Worm (Caenorhabditis elegans): ENCODE data around the gene F34D10.8.

F34D10.8 gene

ce11 chrIII:3773173-3773572 lies 42.6 kb downstream of the F34D10.8 start, which contains the start of gene lec-4 (continued):
- TF ChIP-seq efl-1 (optimal IDR thresholded peaks at IDR 0.05) (peak; percentile 27 to 48), efl-1 (GFP tag; optimal IDR thresholded peaks at IDR 0.05 in 1 of 2) (peak in 1 of 2 experiments; percentile 25), fkh-10 (GFP tag; optimal IDR thresholded peaks at IDR 0.05) (no peak), nhr-90 (tag; optimal IDR thresholded peaks at IDR 0.05; ENCODE audit: poor library complexity) (no peak), ama-1 (optimal IDR thresholded peaks at IDR 0.05) (no peak), hlh-4 (tag; optimal IDR thresholded peaks at IDR 0.05) (no peak), rnt-1 (tag; optimal IDR thresholded peaks at IDR 0.05) (peak; percentile 31), nhr-76 (tag; optimal IDR thresholded peaks at IDR 0.05) (no peak), ceh-88 (GFP tag; IDR thresholded peaks at IDR 0.05) (no peak), ceh-63 (GFP tag; optimal IDR thresholded peaks at IDR 0.05) (no peak), nhr-85 (tag) (peak; percentile 86), pqm-1 (tag; optimal IDR thresholded peaks at IDR 0.05) (no peak), ztf-11 (tag; optimal IDR thresholded peaks at IDR 0.05) (no peak), nhr-19 (GFP tag; conservative IDR thresholded peaks at IDR 0.05) (0 out of 2 replicates have a peak, but pooled peaks have one; percentile 6), fkh-8 (tag; optimal IDR thresholded peaks at IDR 0.05) (peak; percentile 12), nhr-28 (tag; optimal IDR thresholded peaks at IDR 0.05) (no peak), C16A3.4 (tag; optimal IDR thresholded peaks at IDR 0.05) (peak; percentile 47), ztf-4 (tag; optimal IDR thresholded peaks at IDR 0.05) (no peak), elt-3 (tag; optimal IDR thresholded peaks at IDR 0.05) (peak in 2 of 6 experiments; percentile 5 to 25), snu-23 (GFP tag; optimal IDR thresholded peaks at IDR 0.05) (peak; percentile 49)

- TF ChIP-seq rnt-1 (tag; optimal IDR thresholded peaks at IDR 0.05) (peak; percentile 2), nhr-85 (tag) (peak; percentile 58), C04F5.9 (tag; optimal IDR thresholded peaks at IDR 0.05) (no peak), nhr-71 (tag; optimal IDR thresholded peaks at IDR 0.05) (no peak), lin-14 (GFP tag; optimal IDR thresholded peaks at IDR 0.05) (peak; percentile 47)
Observed at ce11 chrIII:3774550-3774949, 44.0 kb downstream of the F34D10.8 start.
